Fruit fly (Drosophila melanogaster) whole organism, embryonic: ENCODE measurements around the gene CG14341.

ENCODE experiments used
- Blimp-1 ChIP-seq: fragments of 200-800 bp; sonication (Bioruptor generic); optimal IDR thresholded peaks from 3 replicates; lab custom pipeline; 2018; ENCODE audit warnings: missing biosample characterization, missing genetic modification characterization, mild to moderate bottlenecking, moderate library complexity, missing genetic modification reagents
- CG10366 ChIP-seq: fragments of 200-800 bp; sonication (Bioruptor generic); IDR thresholded peaks from 2 replicates; pipeline ENCODE4 v1.3.6; 2022; ENCODE audit warnings: missing biosample characterization, missing genetic modification characterization
- CG12155 ChIP-seq: fragments of 200-800 bp; sonication (Bioruptor generic); optimal IDR thresholded peaks from 3 replicates; lab custom pipeline; 2016; ENCODE audit warnings: missing biosample characterization, missing genetic modification characterization
- CG12659 ChIP-seq: fragments of 200-800 bp; sonication (Bioruptor generic); optimal IDR thresholded peaks from 3 replicates; lab custom pipeline; 2017; ENCODE audit warnings: mild to moderate bottlenecking, missing biosample characterization, missing genetic modification reagents, missing genetic modification characterization
- CG13123 ChIP-seq: fragments of 200-800 bp; sonication (Bioruptor generic); optimal IDR thresholded peaks from 2 replicates; lab custom pipeline; 2016; ENCODE audit warnings: missing biosample characterization, missing genetic modification characterization
- CG13624 ChIP-seq: fragments of 200-800 bp; sonication (Bioruptor generic); optimal IDR thresholded peaks from 2 replicates; lab custom pipeline; 2016; ENCODE audit warnings: missing biosample characterization, missing genetic modification characterization
- CG13775 ChIP-seq: fragments of 200-800 bp; sonication (Bioruptor generic); optimal IDR thresholded peaks from 3 replicates; lab custom pipeline; 2017; ENCODE audit warnings: missing biosample characterization, mild to moderate bottlenecking, missing genetic modification characterization
- CG14667 ChIP-seq: fragments of 200-800 bp; sonication (Bioruptor generic); IDR thresholded peaks from 2 replicates; pipeline ENCODE4 v1.3.6; 2022; ENCODE audit warnings: missing biosample characterization, missing genetic modification characterization
- CG14965 ChIP-seq: fragments of 200-800 bp; sonication (Bioruptor generic); optimal IDR thresholded peaks from 2 replicates; lab custom pipeline; 2016; ENCODE audit warnings: missing biosample characterization, missing genetic modification characterization, borderline replicate concordance
- CG15011 ChIP-seq: fragments of 200-800 bp; sonication (Bioruptor generic); optimal IDR thresholded peaks from 3 replicates; lab custom pipeline; 2018; ENCODE audit warnings: missing biosample characterization, mild to moderate bottlenecking, missing genetic modification characterization
- CG17359 ChIP-seq: fragments of 200-800 bp; sonication (Bioruptor generic); optimal IDR thresholded peaks from 3 replicates; lab custom pipeline; 2018; ENCODE audit warnings: missing biosample characterization, mild to moderate bottlenecking, missing genetic modification characterization, moderate library complexity
- CG17912 ChIP-seq: fragments of 200-800 bp; sonication (Bioruptor generic); optimal IDR thresholded peaks from 2 replicates; lab custom pipeline; 2018; ENCODE audit warnings: missing biosample characterization, mild to moderate bottlenecking, missing genetic modification characterization
- CG18011 ChIP-seq: fragments of 200-800 bp; sonication (Bioruptor generic); optimal IDR thresholded peaks from 2 replicates; lab custom pipeline; 2017; ENCODE audit warnings: missing biosample characterization, missing genetic modification characterization, mild to moderate bottlenecking, moderate library complexity, missing genotype
- CG18599 ChIP-seq: fragments of 200-800 bp; sonication (Bioruptor generic); optimal IDR thresholded peaks from 3 replicates; lab custom pipeline; 2017; ENCODE audit warnings: missing biosample characterization, missing genetic modification characterization, mild to moderate bottlenecking, moderate library complexity, missing genetic modification reagents
- CG34376 ChIP-seq: fragments of 200-800 bp; sonication (Bioruptor generic); optimal IDR thresholded peaks from 2 replicates; lab custom pipeline; 2018; ENCODE audit warnings: missing biosample characterization, mild to moderate bottlenecking, missing genetic modification characterization
- CG3726 ChIP-seq: fragments of 200-800 bp; sonication (Bioruptor generic); IDR thresholded peaks from 3 replicates; pipeline ENCODE4, ENCODE4 v1.3.6; 2022; ENCODE audit warnings: missing biosample characterization, missing genetic modification characterization
- CG3838 ChIP-seq: fragments of 200-800 bp; sonication (Bioruptor generic); optimal IDR thresholded peaks from 3 replicates; lab custom pipeline; 2016; ENCODE audit warnings: missing biosample characterization, missing genetic modification characterization
- CG3995 ChIP-seq: fragments of 200-800 bp; sonication (Bioruptor generic); optimal IDR thresholded peaks from 3 replicates; lab custom pipeline; 2016; ENCODE audit warnings: missing biosample characterization, missing genetic modification characterization
- CG4617 ChIP-seq: fragments of 200-800 bp; sonication (Bioruptor generic); optimal IDR thresholded peaks from 3 replicates; lab custom pipeline; 2016; ENCODE audit warnings: missing biosample characterization, missing genetic modification characterization, borderline replicate concordance
- CG6854 ChIP-seq: fragments of 200-800 bp; sonication (Bioruptor generic); optimal IDR thresholded peaks from 3 replicates; lab custom pipeline; 2017; ENCODE audit warnings: missing biosample characterization, mild to moderate bottlenecking, missing genetic modification characterization
- Gug ChIP-seq: fragments of 200-800 bp; sonication (Bioruptor generic); IDR thresholded peaks from 4 replicates; pipeline ENCODE4 v1.3.6; 2022; ENCODE audit warnings: missing biosample characterization, missing genetic modification characterization
- Hr3 ChIP-seq: fragments of 200-800 bp; sonication (Bioruptor generic); optimal IDR thresholded peaks from 3 replicates; lab custom pipeline; 2016; ENCODE audit warnings: missing biosample characterization, missing genetic modification characterization
- Hsf ChIP-seq: fragments of 200-800 bp; sonication (Bioruptor generic); optimal IDR thresholded peaks from 3 replicates; lab custom pipeline; 2016; ENCODE audit warnings: missing biosample characterization, missing genetic modification characterization
- Meics ChIP-seq: fragments of 200-800 bp; sonication (Bioruptor generic); optimal IDR thresholded peaks from 2 replicates; lab custom pipeline; 2017; ENCODE audit warnings: missing biosample characterization, mild to moderate bottlenecking, missing genetic modification characterization
- NK7.1 ChIP-seq: fragments of 200-800 bp; sonication (Bioruptor generic); optimal IDR thresholded peaks from 3 replicates; lab custom pipeline; 2016; ENCODE audit warnings: missing biosample characterization, missing genetic modification characterization
- Oli ChIP-seq: fragments of 200-800 bp; sonication (Bioruptor generic); optimal IDR thresholded peaks from 2 replicates; lab custom pipeline; 2018; ENCODE audit warnings: missing biosample characterization, mild to moderate bottlenecking, missing genetic modification characterization, moderate library complexity
- PHDP ChIP-seq: fragments of 200-800 bp; sonication (Bioruptor generic); optimal IDR thresholded peaks from 3 replicates; lab custom pipeline; 2018; ENCODE audit warnings: missing biosample characterization, mild to moderate bottlenecking, missing genetic modification characterization, moderate library complexity
- ap ChIP-seq: fragments of 200-800 bp; sonication (Bioruptor generic); IDR thresholded peaks from 2 replicates; pipeline ENCODE4 v1.3.6; 2022; ENCODE audit warnings: missing biosample characterization, missing genetic modification characterization
- ase ChIP-seq: fragments of 200-800 bp; sonication (Bioruptor generic); IDR thresholded peaks from 3 replicates; pipeline ENCODE4 v1.3.6; 2022; ENCODE audit warnings: missing biosample characterization, missing genetic modification characterization
- ash1 ChIP-seq: fragments of 200-800 bp; sonication (Bioruptor generic); optimal IDR thresholded peaks from 2 replicates; lab custom pipeline; 2018; ENCODE audit warnings: missing biosample characterization, mild to moderate bottlenecking, missing genetic modification characterization
- az2 ChIP-seq: fragments of 200-800 bp; sonication (Bioruptor generic); optimal IDR thresholded peaks from 3 replicates; lab custom pipeline; 2016; ENCODE audit warnings: missing biosample characterization, missing genetic modification characterization
- cato ChIP-seq: fragments of 200-800 bp; sonication (Bioruptor generic); optimal IDR thresholded peaks from 2 replicates; lab custom pipeline; 2016; ENCODE audit warnings: missing biosample characterization, missing genetic modification characterization, borderline replicate concordance
- dmrt11E ChIP-seq: fragments of 200-800 bp; sonication (Bioruptor generic); optimal IDR thresholded peaks from 3 replicates; lab custom pipeline; 2018; ENCODE audit warnings: missing biosample characterization, mild to moderate bottlenecking, missing genetic modification characterization, moderate library complexity
- dysf ChIP-seq: fragments of 200-800 bp; sonication (Bioruptor generic); IDR thresholded peaks from 3 replicates; pipeline ENCODE4 v1.3.6; 2022; ENCODE audit warnings: missing biosample characterization, missing genetic modification characterization
- emc ChIP-seq: fragments of 200-800 bp; sonication (Bioruptor generic); optimal IDR thresholded peaks from 2 replicates; lab custom pipeline; 2016; ENCODE audit warnings: missing biosample characterization, missing genetic modification characterization
- gce ChIP-seq: fragments of 200-800 bp; sonication (Bioruptor generic); IDR thresholded peaks from 3 replicates; pipeline ENCODE4 v1.3.6; 2022; ENCODE audit warnings: missing biosample characterization, missing genetic modification characterization
- grau ChIP-seq: fragments of 200-800 bp; optimal IDR thresholded peaks from 3 replicates; lab custom pipeline; 2019; ENCODE audit warnings: missing biosample characterization, mild to moderate bottlenecking, missing genetic modification characterization, moderate library complexity
- hbn ChIP-seq: fragments of 200-800 bp; sonication (Bioruptor generic); IDR thresholded peaks from 2 replicates; pipeline ENCODE4 v1.3.6; 2022; ENCODE audit warnings: missing biosample characterization, missing genetic modification characterization; ENCODE audit not compliant: partially characterized antibody
- hkb ChIP-seq, 2 experiments: fragments of 200-800 bp in 1 of 2; fragments of >200 bp in 1 of 2; sonication (Bioruptor generic) in 1 of 2; IDR thresholded peaks in 1 of 2; optimal IDR thresholded peaks in 1 of 2; 2 replicates each; pipeline versions ENCODE4 v1.3.6 to Lab custom; 2017 to 2022; ENCODE audit warnings: missing biosample characterization in 1 of 2, missing genetic modification characterization in 1 of 2
- hth ChIP-seq: fragments of >200 bp; optimal IDR thresholded peaks from 2 replicates; lab custom pipeline; 2017; ENCODE audit warnings: inconsistent platforms
- kah ChIP-seq: fragments of 200-800 bp; sonication (Bioruptor generic); optimal IDR thresholded peaks from 2 replicates; lab custom pipeline; 2018; ENCODE audit warnings: missing biosample characterization, mild to moderate bottlenecking, missing genetic modification characterization
- lbe ChIP-seq: fragments of 200-800 bp; sonication (Bioruptor generic); optimal IDR thresholded peaks from 2 replicates; lab custom pipeline; 2016; ENCODE audit warnings: missing biosample characterization, mild to moderate bottlenecking, missing genetic modification characterization
- pan ChIP-seq, 4 experiments: fragments of >200 bp in 3 of 4; fragments of 200-800 bp in 1 of 4; sonication (Bioruptor generic) in 1 of 4; optimal IDR thresholded peaks in 3 of 4; IDR thresholded peaks in 1 of 4; 2 replicates each; pipeline versions ENCODE4 v1.3.6 to Lab custom; 2017 to 2022; ENCODE audit warnings: missing biosample characterization in 2 of 4, missing genetic modification characterization in 2 of 4, mixed read lengths in 1 of 4
- pzg ChIP-seq: fragments of 200-800 bp; sonication (Bioruptor generic); optimal IDR thresholded peaks from 3 replicates; lab custom pipeline; 2018; ENCODE audit warnings: missing biosample characterization, mild to moderate bottlenecking, missing genetic modification characterization, moderate library complexity
- sim ChIP-seq: fragments of 200-800 bp; sonication (Bioruptor generic); IDR thresholded peaks from 2 replicates; pipeline ENCODE4 v1.3.6; 2022; ENCODE audit warnings: missing biosample characterization, missing genetic modification characterization
- trem ChIP-seq: fragments of 200-800 bp; optimal IDR thresholded peaks from 3 replicates; lab custom pipeline; 2019; ENCODE audit warnings: missing biosample characterization, mild to moderate bottlenecking, missing genetic modification characterization, moderate library complexity
- tx ChIP-seq: fragments of 200-800 bp; sonication (Bioruptor generic); optimal IDR thresholded peaks from 2 replicates; lab custom pipeline; 2016; ENCODE audit warnings: missing biosample characterization, missing genetic modification characterization

Gene CG14341

DNA sequence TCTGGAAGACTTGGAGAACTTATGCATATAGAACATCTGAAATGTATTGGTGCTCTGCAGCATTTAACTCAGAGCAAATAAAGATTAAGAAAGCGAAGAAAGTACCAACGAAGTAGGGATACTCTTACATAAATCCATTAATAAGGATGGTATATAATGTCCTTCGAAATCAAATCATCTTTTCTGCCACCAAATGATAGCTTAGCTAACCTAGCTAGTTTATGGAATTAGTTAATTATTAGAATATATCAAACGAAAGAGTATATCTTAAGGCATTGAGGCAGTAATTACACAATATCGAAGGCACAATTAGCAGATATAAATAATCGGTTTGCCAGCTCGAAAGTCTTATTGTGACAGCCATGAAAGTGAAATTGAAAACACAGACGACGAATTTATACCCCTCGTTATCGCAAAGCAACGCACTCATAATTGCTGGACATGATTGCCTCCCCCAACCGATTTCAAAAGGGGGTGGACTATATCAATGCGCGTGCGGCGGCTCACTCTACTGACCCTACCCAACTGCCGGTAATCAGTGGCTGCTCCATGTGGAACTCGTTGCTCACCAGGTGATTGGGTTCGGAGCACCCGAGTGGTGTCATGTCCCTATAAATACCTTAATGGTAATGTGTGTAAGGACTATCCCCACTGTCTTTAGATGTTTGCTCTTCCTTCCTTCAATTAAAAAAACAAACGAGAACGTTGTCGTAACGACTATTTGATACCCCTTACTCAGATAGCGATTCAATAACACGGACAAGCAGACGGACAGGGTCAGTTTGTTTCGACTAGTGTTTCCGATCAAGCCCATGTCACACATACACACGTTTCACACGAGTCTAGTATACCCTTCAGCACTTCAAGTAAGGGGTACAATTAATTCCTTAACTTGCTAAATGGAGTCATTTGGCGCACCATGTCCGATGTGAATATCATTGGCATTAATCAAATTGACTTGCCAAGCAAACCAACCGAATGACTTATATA lies 21.6 kb upstream of the CG14341 start (continued):
- TF ChIP-seq CG12659 (GFP tag; lab: Kevin White, UChicago): peak; percentile 23
- peak; percentile 59 for TF ChIP-seq Hsf
- TF ChIP-seq CG13123 (GFP tag; lab: Kevin White, UChicago): no peak
- peak; percentile 39 for TF ChIP-seq CG12155 (GFP tag; lab: Kevin White, UChicago)
- peak; percentile 29 for TF ChIP-seq CG10366
- TF ChIP-seq grau (tag; lab: Kevin White, UChicago): peak; percentile 71
- TF ChIP-seq CG17359 (tag; lab: Kevin White, UChicago): peak; percentile 71
- TF ChIP-seq CG18599 (GFP tag; lab: Kevin White, UChicago): peak; percentile 75
- TF ChIP-seq Gug (GFP tag; lab: Robert Waterston, UW): peak; percentile 19; the same call in 1 of the 4 replicates
- TF ChIP-seq NK7.1: peak; percentile 17
- TF ChIP-seq emc (GFP tag; lab: Kevin White, UChicago): no peak
- peak; percentile 2 for TF ChIP-seq kah (GFP tag; lab: Kevin White, UChicago)
- TF ChIP-seq Oli (tag; lab: Kevin White, UChicago): peak; percentile 68
- no peak for TF ChIP-seq CG15011 (GFP tag; lab: Kevin White, UChicago)
- TF ChIP-seq CG14667: no peak
- TF ChIP-seq CG18011: no peak
- TF ChIP-seq cato (GFP tag; lab: Kevin White, UChicago): no peak
- no peak for TF ChIP-seq hbn (GFP tag; lab: Robert Waterston, UW)
- 0 out of 3 replicates have a peak, but pooled peaks have one; percentile 40 for TF ChIP-seq dysf
- TF ChIP-seq gce (GFP tag; lab: Robert Waterston, UW): no peak
- peak; percentile 35 for TF ChIP-seq CG13624 (GFP tag; lab: Kevin White, UChicago)
- TF ChIP-seq trem (tag; lab: Kevin White, UChicago): peak; percentile 24
- TF ChIP-seq Meics (GFP tag; lab: Kevin White, UChicago): peak; percentile 55
- no peak for TF ChIP-seq ase (GFP tag; lab: Robert Waterston, UW)
- peak; percentile 39 for TF ChIP-seq Hr3
- TF ChIP-seq PHDP (tag; lab: Kevin White, UChicago): peak; percentile 63
- TF ChIP-seq pan (optimal IDR thresholded peaks at IDR 0.05; lab: Kevin White, UChicago): no peak
- TF ChIP-seq pan (GFP tag; optimal IDR thresholded peaks at IDR 0.05 in 1 of 2, IDR thresholded peaks at IDR 0.05 in 1 of 2): peak in 1 of 2 experiments; percentile 40
- 0 out of 2 replicates have a peak, but pooled peaks have one; percentile 8 for TF ChIP-seq ap (GFP tag; lab: Robert Waterston, UW)
- TF ChIP-seq CG3838: no peak
- no peak for TF ChIP-seq CG14965 (GFP tag; lab: Kevin White, UChicago)
- no peak for TF ChIP-seq tx (GFP tag; lab: Kevin White, UChicago)
- no peak for TF ChIP-seq pzg
- no peak for TF ChIP-seq CG3726 (GFP tag; lab: Robert Waterston, UW)
- no peak for TF ChIP-seq CG34376 (GFP tag; lab: Kevin White, UChicago)
- no peak for TF ChIP-seq CG6854 (GFP tag; lab: Kevin White, UChicago)
- TF ChIP-seq CG17912 (GFP tag; lab: Kevin White, UChicago): no peak
- TF ChIP-seq CG3995 (GFP tag; lab: Kevin White, UChicago): no peak
- no peak for TF ChIP-seq CG13775 (GFP tag; lab: Kevin White, UChicago)
- no peak for TF ChIP-seq ash1 (GFP tag; lab: Kevin White, UChicago)
- peak; percentile 47 for TF ChIP-seq dmrt11E (tag; lab: Kevin White, UChicago)
- TF ChIP-seq lbe (GFP tag; lab: Kevin White, UChicago): peak; percentile 91
- TF ChIP-seq sim (GFP tag; lab: Robert Waterston, UW): peak; percentile 29; the same call in 1 of the 2 replicates
- no peak for TF ChIP-seq CG4617 (GFP tag; lab: Kevin White, UChicago)
- no peak for TF ChIP-seq hkb (optimal IDR thresholded peaks at IDR 0.05; lab: Kevin White, UChicago)
- TF ChIP-seq hkb (GFP tag; IDR thresholded peaks at IDR 0.05; lab: Robert Waterston, UW): peak; percentile 56
- peak; percentile 39 for TF ChIP-seq az2
- peak; percentile 72 for TF ChIP-seq Blimp-1 (GFP tag; lab: Kevin White, UChicago)
- no peak for TF ChIP-seq hth
